Worm (Caenorhabditis elegans) whole organism, L1 larva: ENCODE data around the gene lrpc-1.

Experiments used
- C34B4.2 ChIP-seq: sonication (generic microtip); optimal IDR thresholded peaks from 2 replicates; lab custom pipeline; 2017; ENCODE audit warnings: mild to moderate bottlenecking, missing genetic modification characterization, missing compliant biosample characterization
- ama-1 ChIP-seq: fragments of 150-350 bp; optimal IDR thresholded peaks from 2 replicates; lab custom pipeline; 2014
- ceh-82 ChIP-seq, 3 experiments: fragments of 150-350 bp in 1 of 3; sonication (generic microtip) in 2 of 3; optimal IDR thresholded peaks; 2 replicates each; lab custom pipeline; 2014 to 2017; ENCODE audit warnings: missing biosample characterization in 3 of 3, missing genetic modification characterization in 3 of 3
- dpl-1 ChIP-seq, 3 experiments: fragments of 150-350 bp in 2 of 3; sonication (generic microtip) in 1 of 3; optimal IDR thresholded peaks; 2 replicates each; lab custom pipeline; 2014 to 2017; ENCODE audit warnings: missing biosample characterization in 3 of 3, missing genetic modification characterization in 3 of 3, missing genetic modification reagents in 3 of 3
- egl-13 ChIP-seq: sonication (generic microtip); optimal IDR thresholded peaks from 2 replicates; lab custom pipeline; 2016; ENCODE audit warnings: missing genotype, missing genetic modification reagents, missing genetic modification characterization, missing compliant biosample characterization
- egl-27 ChIP-seq, 2 experiments: fragments of 150-350 bp in 1 of 2; sonication (generic microtip); optimal IDR thresholded peaks; 3 replicates each; lab custom pipeline; 2017 to 2018; ENCODE audit warnings: missing biosample characterization in 2 of 2, missing genetic modification characterization in 2 of 2, missing genetic modification reagents in 2 of 2
- elt-2 ChIP-seq: sonication (generic microtip); optimal IDR thresholded peaks from 2 replicates; lab custom pipeline; 2016; ENCODE audit warnings: missing genetic modification characterization, mild to moderate bottlenecking, inconsistent platforms, missing compliant biosample characterization, missing genetic modification reagents
- fkh-10 ChIP-seq: sonication (generic microtip); optimal IDR thresholded peaks from 2 replicates; lab custom pipeline; 2017; ENCODE audit warnings: missing biosample characterization, missing genetic modification reagents, missing genetic modification characterization
- fkh-4 ChIP-seq: sonication (generic microtip); optimal IDR thresholded peaks from 2 replicates; lab custom pipeline; 2016; ENCODE audit warnings: missing compliant biosample characterization, missing genetic modification characterization, borderline replicate concordance
- fkh-8 ChIP-seq: sonication (generic microtip); optimal IDR thresholded peaks from 2 replicates; lab custom pipeline; 2016; ENCODE audit warnings: mild to moderate bottlenecking, missing genetic modification characterization, missing compliant biosample characterization
- grh-1 ChIP-seq: fragments of 200-800 bp; sonication (Bioruptor generic); IDR thresholded peaks from 2 replicates; pipeline ENCODE4 v1.3.6; 2022; ENCODE audit warnings: missing genetic modification reagents, missing genetic modification characterization, missing compliant biosample characterization
- hpl-2 ChIP-seq: fragments of 150-350 bp; optimal IDR thresholded peaks from 2 replicates; lab custom pipeline; 2014; ENCODE audit warnings: missing biosample characterization, missing genetic modification reagents, missing genetic modification characterization
- lin-14 ChIP-seq: fragments of 200-800 bp; sonication (Bioruptor generic); optimal IDR thresholded peaks from 2 replicates; lab custom pipeline; 2018; ENCODE audit warnings: mild to moderate bottlenecking, missing genetic modification characterization, moderate library complexity, missing compliant biosample characterization
- lin-35 ChIP-seq, 2 experiments: fragments of 150-350 bp; optimal IDR thresholded peaks; 2 replicates each; lab custom pipeline; 2014; ENCODE audit warnings: missing biosample characterization in 2 of 2, missing genetic modification characterization in 2 of 2, missing genetic modification reagents in 2 of 2
- lin-39 ChIP-seq: fragments of 150-350 bp; optimal IDR thresholded peaks from 2 replicates; lab custom pipeline; 2014; ENCODE audit warnings: missing biosample characterization, missing genetic modification reagents, missing genetic modification characterization
- lir-3 ChIP-seq: sonication (generic microtip); optimal IDR thresholded peaks from 2 replicates; lab custom pipeline; 2016; ENCODE audit warnings: mild to moderate bottlenecking, missing genetic modification characterization, moderate library complexity, missing compliant biosample characterization; ENCODE audit not compliant: poor library complexity
- lsy-2 ChIP-seq, 2 experiments: fragments of 150-350 bp; optimal IDR thresholded peaks; 2 replicates each; lab custom pipeline; 2014; ENCODE audit warnings: missing biosample characterization in 2 of 2, missing genetic modification characterization in 2 of 2
- mab-9 ChIP-seq: fragments of 200-800 bp; sonication (Bioruptor generic); IDR thresholded peaks from 2 replicates; pipeline ENCODE4 v1.3.6; 2022; ENCODE audit warnings: missing genetic modification reagents, missing genetic modification characterization, missing compliant biosample characterization
- mep-1 ChIP-seq: fragments of 150-350 bp; optimal IDR thresholded peaks from 2 replicates; lab custom pipeline; 2014; ENCODE audit warnings: missing biosample characterization, missing genetic modification characterization
- nhr-11 ChIP-seq: fragments of 150-350 bp; optimal IDR thresholded peaks from 2 replicates; lab custom pipeline; 2014; ENCODE audit warnings: missing biosample characterization, missing genetic modification characterization
- nhr-12 ChIP-seq: sonication (generic microtip); optimal IDR thresholded peaks from 2 replicates; lab custom pipeline; 2017; ENCODE audit warnings: missing biosample characterization, missing genetic modification characterization
- nhr-20 ChIP-seq: sonication (generic microtip); optimal IDR thresholded peaks from 2 replicates; lab custom pipeline; 2016; ENCODE audit warnings: mild to moderate bottlenecking, missing genetic modification characterization, missing compliant biosample characterization
- nhr-28 ChIP-seq: fragments of 150-350 bp; optimal IDR thresholded peaks from 2 replicates; lab custom pipeline; 2014; ENCODE audit warnings: missing biosample characterization, missing genetic modification characterization
- nhr-71 ChIP-seq: sonication (generic microtip); optimal IDR thresholded peaks from 2 replicates; lab custom pipeline; 2016; ENCODE audit warnings: mild to moderate bottlenecking, missing genetic modification characterization, moderate library complexity, missing compliant biosample characterization
- nhr-76 ChIP-seq: sonication (generic microtip); optimal IDR thresholded peaks from 2 replicates; lab custom pipeline; 2017; ENCODE audit warnings: missing biosample characterization, missing genetic modification characterization
- nhr-77 ChIP-seq: fragments of 150-350 bp; optimal IDR thresholded peaks from 2 replicates; lab custom pipeline; 2014; ENCODE audit warnings: missing biosample characterization, missing genetic modification characterization
- nhr-90 ChIP-seq: sonication (generic microtip); optimal IDR thresholded peaks from 2 replicates; lab custom pipeline; 2016; ENCODE audit warnings: mild to moderate bottlenecking, missing genetic modification characterization, missing compliant biosample characterization; ENCODE audit not compliant: poor library complexity
- pqm-1 ChIP-seq: sonication (generic microtip); optimal IDR thresholded peaks from 3 replicates; lab custom pipeline; 2017; ENCODE audit warnings: missing biosample characterization, missing genetic modification characterization
- snpc-4 ChIP-seq: fragments of 150-350 bp; optimal IDR thresholded peaks from 2 replicates; lab custom pipeline; 2014; ENCODE audit warnings: missing biosample characterization, missing genetic modification characterization
- sup-37 ChIP-seq: fragments of 200-800 bp; sonication (Bioruptor generic); optimal IDR thresholded peaks from 2 replicates; lab custom pipeline; 2018; ENCODE audit warnings: mild to moderate bottlenecking, missing genetic modification characterization, missing compliant biosample characterization
- tbx-2 ChIP-seq: sonication (generic microtip); optimal IDR thresholded peaks from 2 replicates; lab custom pipeline; 2016; ENCODE audit warnings: missing genetic modification characterization, missing compliant biosample characterization
- tlp-1 ChIP-seq: fragments of 150-350 bp; optimal IDR thresholded peaks from 2 replicates; lab custom pipeline; 2014; ENCODE audit warnings: missing biosample characterization, missing genetic modification characterization
- unc-30 ChIP-seq: sonication (generic microtip); optimal IDR thresholded peaks from 2 replicates; lab custom pipeline; 2017; ENCODE audit warnings: missing biosample characterization, missing genetic modification characterization
- vab-15 ChIP-seq: sonication (generic microtip); optimal IDR thresholded peaks from 2 replicates; lab custom pipeline; 2017; ENCODE audit warnings: missing genotype, mild to moderate bottlenecking, missing genetic modification characterization, missing compliant biosample characterization
- zag-1 ChIP-seq: fragments of 150-350 bp; optimal IDR thresholded peaks from 2 replicates; lab custom pipeline; 2014; ENCODE audit warnings: missing biosample characterization, missing genetic modification characterization
- zip-4 ChIP-seq: fragments of 200-800 bp; sonication (Bioruptor generic); optimal IDR thresholded peaks from 2 replicates; lab custom pipeline; 2018; ENCODE audit warnings: mild to moderate bottlenecking, missing genetic modification characterization, moderate library complexity, missing compliant biosample characterization

The lrpc-1 gene

ce11 chrV:5571691-5572090 lies 41.3 kb downstream of the lrpc-1 start:
- TF ChIP-seq fkh-8 (tag; lab: Kevin White, UChicago), result peak; percentile 29
- TF ChIP-seq fkh-10 (GFP tag; lab: Kevin White, UChicago), result peak; percentile 90
- TF ChIP-seq lin-14, result peak; percentile 60
- TF ChIP-seq nhr-71 (tag; lab: Kevin White, UChicago), result peak; percentile 8
- peak; percentile 19 for TF ChIP-seq egl-13 (tag; lab: Kevin White, UChicago)
- TF ChIP-seq ceh-82 (tag; optimal IDR thresholded peaks at IDR 0.05; lab: Kevin White, UChicago), result no peak
- TF ChIP-seq dpl-1 (GFP tag; optimal IDR thresholded peaks at IDR 0.05; lab: Kevin White, UChicago), result no peak

- TF ChIP-seq nhr-11 (tag; lab: Kevin White, UChicago), result no peak
- TF ChIP-seq nhr-76 (tag; lab: Kevin White, UChicago), result no peak
- peak; percentile 39 for TF ChIP-seq lin-14
- peak; percentile 16 for TF ChIP-seq fkh-10 (GFP tag; lab: Kevin White, UChicago)
- no peak for TF ChIP-seq vab-15 (tag; lab: Kevin White, UChicago)
- no peak for TF ChIP-seq C34B4.2
Observed at ce11 chrV:5570433-5570832, 42.6 kb downstream of the lrpc-1 start, which contains the start of gene glb-6. TSS of gene glb-6 (minus strand) at chrV:5570533.

ce11 chrV:5567119-5567518 lies 45.9 kb downstream of the lrpc-1 start, which contains the start of gene C18C4.7:
TSS of gene C18C4.7 (minus strand) at chrV:5567219.
- TF ChIP-seq lir-3 (tag; lab: Kevin White, UChicago) (no peak), unc-30 (tag; lab: Kevin White, UChicago) (no peak), lsy-2 (tag; optimal IDR thresholded peaks at IDR 0.05; lab: Kevin White, UChicago) (no peak), nhr-20 (no peak), mab-9 (GFP tag; lab: Robert Waterston, UW) (no peak), mep-1 (no peak), zag-1 (tag; lab: Kevin White, UChicago) (no peak), snpc-4 (tag; lab: Kevin White, UChicago) (no peak), zip-4 (no peak), tbx-2 (tag; lab: Kevin White, UChicago) (no peak), nhr-28 (tag; lab: Kevin White, UChicago) (no peak), nhr-77 (tag; lab: Kevin White, UChicago) (no peak), ama-1 (lab: Kevin White, UChicago) (no peak), nhr-76 (tag; lab: Kevin White, UChicago) (no peak), vab-15 (tag; lab: Kevin White, UChicago) (no peak), nhr-12 (tag; lab: Kevin White, UChicago) (no peak), hpl-2 (GFP tag; lab: Kevin White, UChicago) (no peak), fkh-4 (tag; lab: Kevin White, UChicago) (no peak), tlp-1 (no peak), egl-27 (tag; optimal IDR thresholded peaks at IDR 0.05; lab: Kevin White, UChicago) (no peak)

ce11 chrV:5559882-5560281 lies 53.1 kb downstream of the lrpc-1 start:
- peak; percentile 21 for TF ChIP-seq nhr-90
- peak in 1 of 2 experiments; percentile 31 for TF ChIP-seq lin-35 (GFP tag; optimal IDR thresholded peaks at IDR 0.05; lab: Kevin White, UChicago)
- no peak for TF ChIP-seq sup-37 (GFP tag; lab: Kevin White, UChicago)
- TF ChIP-seq mab-9 (GFP tag; lab: Robert Waterston, UW), result no peak
- TF ChIP-seq pqm-1 (tag; lab: Kevin White, UChicago), result peak; percentile 77
- peak; percentile 26 for TF ChIP-seq lin-14
- no peak for TF ChIP-seq grh-1 (GFP tag; lab: Robert Waterston, UW)
- TF ChIP-seq lin-39 (tag; lab: Kevin White, UChicago), result no peak
- peak; percentile 88 for TF ChIP-seq elt-2 (tag; lab: Kevin White, UChicago)
